Worm (Caenorhabditis elegans): ENCODE measurements around the gene ZC374.2.

Gene ZC374.2

ce11 chrX:10068468-10068867 is 21.2 kb upstream of the ZC374.2 start:
- TF ChIP-seq ceh-36 (tag; optimal IDR thresholded peaks at IDR 0.05), result no peak

ce11 chrX:10060475-10061011 is 13.3 kb upstream of the ZC374.2 start, which contains the start of gene ZC373.3:
Gene ZC373.3 (plus strand): TSS chrX:10060525.
- no peak for TF ChIP-seq ceh-13 (GFP tag; optimal IDR thresholded peaks at IDR 0.05)
- no peak for TF ChIP-seq B0310.2 (tag; optimal IDR thresholded peaks at IDR 0.05)
- TF ChIP-seq F13C5.2 (tag; optimal IDR thresholded peaks at IDR 0.05), result no peak

- TF ChIP-seq aly-1 (tag; optimal IDR thresholded peaks at IDR 0.05) (no peak), sea-1 (GFP tag; conservative IDR thresholded peaks at IDR 0.05) (no peak), hnd-1 (tag; optimal IDR thresholded peaks at IDR 0.05) (no peak), hmbx-1 (tag; optimal IDR thresholded peaks at IDR 0.05) (no peak), ceh-13 (GFP tag; optimal IDR thresholded peaks at IDR 0.05) (no peak), F13C5.2 (tag; optimal IDR thresholded peaks at IDR 0.05) (no peak), ets-7 (tag; optimal IDR thresholded peaks at IDR 0.05) (no peak)
These were observed 11.1 kb upstream of the ZC374.2 start, which contains the start of gene ZC373.2 for ce11 chrX:10058332-10058731. Gene ZC373.2 (minus strand): TSS chrX:10058432.

ce11 chrX:10054410-10054800 is 7.2 kb upstream of the ZC374.2 start:
- no peak for TF ChIP-seq F13C5.2 (tag; optimal IDR thresholded peaks at IDR 0.05)
- no peak for TF ChIP-seq tra-4 (tag; optimal IDR thresholded peaks at IDR 0.05)
- TF ChIP-seq ceh-13 (GFP tag; optimal IDR thresholded peaks at IDR 0.05), result no peak
- no peak for TF ChIP-seq pes-1 (GFP tag; IDR thresholded peaks at IDR 0.05)
- no peak for TF ChIP-seq hmbx-1 (tag; optimal IDR thresholded peaks at IDR 0.05)
- no peak for TF ChIP-seq scrt-1 (GFP tag; IDR thresholded peaks at IDR 0.05)
- TF ChIP-seq sea-1 (GFP tag; conservative IDR thresholded peaks at IDR 0.05), result no peak
- TF ChIP-seq tbx-37 (GFP tag; conservative IDR thresholded peaks at IDR 0.05), result no peak
- TF ChIP-seq hnd-1 (tag; optimal IDR thresholded peaks at IDR 0.05), result no peak
- TF ChIP-seq ets-7 (tag; optimal IDR thresholded peaks at IDR 0.05), result no peak
- TF ChIP-seq B0310.2 (tag; optimal IDR thresholded peaks at IDR 0.05), result no peak
- no peak for TF ChIP-seq ama-1 (optimal IDR thresholded peaks at IDR 0.05)
- no peak for TF ChIP-seq aly-1 (tag; optimal IDR thresholded peaks at IDR 0.05)
- TF ChIP-seq hmg-4 (GFP tag; optimal IDR thresholded peaks at IDR 0.05), result no peak
- TF ChIP-seq tbx-11 (GFP tag; IDR thresholded peaks at IDR 0.05), result no peak
- TF ChIP-seq flt-1 (GFP tag; IDR thresholded peaks at IDR 0.05), result no peak
- TF ChIP-seq ceh-36 (tag; optimal IDR thresholded peaks at IDR 0.05), result no peak

ce11 chrX:10053742-10054409 is 6.7 kb upstream of the ZC374.2 start, which contains the start of gene cbs-1:
Gene cbs-1 (plus strand): TSS chrX:10054275.
- TF ChIP-seq tra-4 (tag; optimal IDR thresholded peaks at IDR 0.05), result no peak
- no peak for TF ChIP-seq ceh-13 (GFP tag; optimal IDR thresholded peaks at IDR 0.05)
- TF ChIP-seq hnd-1 (tag; optimal IDR thresholded peaks at IDR 0.05), result no peak
- no peak for TF ChIP-seq hmbx-1 (tag; optimal IDR thresholded peaks at IDR 0.05)
- TF ChIP-seq ceh-36 (tag; optimal IDR thresholded peaks at IDR 0.05), result no peak
- TF ChIP-seq pes-1 (GFP tag; IDR thresholded peaks at IDR 0.05), result no peak
- TF ChIP-seq F13C5.2 (tag; optimal IDR thresholded peaks at IDR 0.05), result no peak
- TF ChIP-seq ama-1 (optimal IDR thresholded peaks at IDR 0.05), result no peak
- TF ChIP-seq aly-1 (tag; optimal IDR thresholded peaks at IDR 0.05), result no peak
- no peak for TF ChIP-seq B0310.2 (tag; optimal IDR thresholded peaks at IDR 0.05)
- TF ChIP-seq tbx-11 (GFP tag; IDR thresholded peaks at IDR 0.05), result no peak
- no peak for TF ChIP-seq hmg-4 (GFP tag; optimal IDR thresholded peaks at IDR 0.05)
- TF ChIP-seq scrt-1 (GFP tag; IDR thresholded peaks at IDR 0.05), result no peak
- no peak for TF ChIP-seq tbx-37 (GFP tag; conservative IDR thresholded peaks at IDR 0.05)
- no peak for TF ChIP-seq sea-1 (GFP tag; conservative IDR thresholded peaks at IDR 0.05)
- TF ChIP-seq ets-7 (tag; optimal IDR thresholded peaks at IDR 0.05), result no peak
- TF ChIP-seq flt-1 (GFP tag; IDR thresholded peaks at IDR 0.05), result no peak

ce11 chrX:10051625-10052024 is 4.4 kb upstream of the ZC374.2 start:
- TF ChIP-seq scrt-1 (GFP tag; IDR thresholded peaks at IDR 0.05) (no peak), ceh-36 (tag; optimal IDR thresholded peaks at IDR 0.05) (no peak), hmbx-1 (tag; optimal IDR thresholded peaks at IDR 0.05) (no peak), ama-1 (optimal IDR thresholded peaks at IDR 0.05) (no peak), pes-1 (GFP tag; IDR thresholded peaks at IDR 0.05) (no peak), aly-1 (tag; optimal IDR thresholded peaks at IDR 0.05) (no peak), B0310.2 (tag; optimal IDR thresholded peaks at IDR 0.05) (no peak), hnd-1 (tag; optimal IDR thresholded peaks at IDR 0.05) (no peak), ceh-13 (GFP tag; optimal IDR thresholded peaks at IDR 0.05) (no peak), tbx-11 (GFP tag; IDR thresholded peaks at IDR 0.05) (no peak), ets-7 (tag; optimal IDR thresholded peaks at IDR 0.05) (no peak), tra-4 (tag; optimal IDR thresholded peaks at IDR 0.05) (no peak)

ce11 chrX:10049160-10049559 is 1.9 kb upstream of the ZC374.2 start, which contains the start of gene gnrr-3:
Gene gnrr-3 (plus strand): TSS chrX:10049460.
- TF ChIP-seq scrt-1 (GFP tag; IDR thresholded peaks at IDR 0.05), result no peak
- no peak for TF ChIP-seq ceh-13 (GFP tag; optimal IDR thresholded peaks at IDR 0.05)
- TF ChIP-seq pes-1 (GFP tag; IDR thresholded peaks at IDR 0.05), result no peak
- no peak for TF ChIP-seq ceh-36 (tag; optimal IDR thresholded peaks at IDR 0.05)
- no peak for TF ChIP-seq hmbx-1 (tag; optimal IDR thresholded peaks at IDR 0.05)
- TF ChIP-seq ets-7 (tag; optimal IDR thresholded peaks at IDR 0.05), result no peak
- no peak for TF ChIP-seq ama-1 (optimal IDR thresholded peaks at IDR 0.05)
- no peak for TF ChIP-seq tbx-11 (GFP tag; IDR thresholded peaks at IDR 0.05)
- TF ChIP-seq sea-1 (GFP tag; conservative IDR thresholded peaks at IDR 0.05), result no peak
- no peak for TF ChIP-seq hmg-4 (GFP tag; optimal IDR thresholded peaks at IDR 0.05)
- TF ChIP-seq flt-1 (GFP tag; IDR thresholded peaks at IDR 0.05), result no peak
- TF ChIP-seq tbx-37 (GFP tag; conservative IDR thresholded peaks at IDR 0.05), result no peak
- TF ChIP-seq F13C5.2 (tag; optimal IDR thresholded peaks at IDR 0.05), result no peak
- no peak for TF ChIP-seq tra-4 (tag; optimal IDR thresholded peaks at IDR 0.05)
- TF ChIP-seq hnd-1 (tag; optimal IDR thresholded peaks at IDR 0.05), result no peak

All from whole organism, early embryonic.